Fruit fly (Drosophila melanogaster): Measurements from ENCODE around the gene MED10.
A peak's percentile ranks its signal among the peaks of the same experiment; 100 is the strongest.

Gene MED10

DNA sequence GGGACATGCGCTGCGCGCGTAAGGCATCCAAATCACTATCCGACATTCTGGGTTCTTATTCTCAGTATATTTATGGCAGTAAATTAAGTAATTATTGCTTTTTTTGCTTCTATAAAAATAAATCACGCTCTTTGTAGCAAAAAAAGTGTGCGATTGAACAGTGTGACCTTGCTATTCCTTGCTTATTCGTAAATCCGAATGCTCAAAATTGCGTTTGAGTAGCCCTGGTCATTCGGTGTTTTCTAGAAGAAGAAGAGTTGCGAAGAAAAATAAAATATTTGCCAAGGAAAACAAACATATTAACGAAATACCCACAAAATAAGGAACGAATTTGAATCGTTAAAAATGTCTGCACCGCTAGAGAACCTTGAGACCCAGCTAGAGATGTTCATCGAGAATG lies at the start of gene MED10, which contains the start of gene PDCD-5:
Gene MED10 (plus strand): TSS at position 228 of the 400 bp plus-strand sequence.
Gene PDCD-5 (minus strand): TSS at position 182 of the 400 bp plus-strand sequence.
- no peak for TF ChIP-seq psq (optimal IDR thresholded peaks at IDR 0.05)
- TF ChIP-seq pan (optimal IDR thresholded peaks at IDR 0.05): no peak
- no peak for TF ChIP-seq usp (GFP tag; optimal IDR thresholded peaks at IDR 0.05)
- no peak for TF ChIP-seq EcR (GFP tag; optimal IDR thresholded peaks at IDR 0.05)
- TF ChIP-seq CG8478 (optimal IDR thresholded peaks at IDR 0.05): no peak
- no peak for TF ChIP-seq Dll (optimal IDR thresholded peaks at IDR 0.05)

dm6 chr3L:16182633-16183462 lies 49.0 kb upstream of the MED10 start:
- TF ChIP-seq usp (GFP tag; optimal IDR thresholded peaks at IDR 0.05) (no peak), CG8478 (optimal IDR thresholded peaks at IDR 0.05) (no peak), pan (optimal IDR thresholded peaks at IDR 0.05) (no peak), psq (optimal IDR thresholded peaks at IDR 0.05) (no peak), EcR (GFP tag; optimal IDR thresholded peaks at IDR 0.05) (no peak), Dll (optimal IDR thresholded peaks at IDR 0.05) (no peak)

dm6 chr3L:16183493-16183892 lies 48.4 kb upstream of the MED10 start:
- no peak for TF ChIP-seq CG8478 (optimal IDR thresholded peaks at IDR 0.05)
- no peak for TF ChIP-seq usp (GFP tag; optimal IDR thresholded peaks at IDR 0.05)
- no peak for TF ChIP-seq psq (optimal IDR thresholded peaks at IDR 0.05)
- TF ChIP-seq Dll (optimal IDR thresholded peaks at IDR 0.05): no peak
- TF ChIP-seq pan (optimal IDR thresholded peaks at IDR 0.05): no peak
- TF ChIP-seq EcR (GFP tag; optimal IDR thresholded peaks at IDR 0.05): no peak

DNA sequence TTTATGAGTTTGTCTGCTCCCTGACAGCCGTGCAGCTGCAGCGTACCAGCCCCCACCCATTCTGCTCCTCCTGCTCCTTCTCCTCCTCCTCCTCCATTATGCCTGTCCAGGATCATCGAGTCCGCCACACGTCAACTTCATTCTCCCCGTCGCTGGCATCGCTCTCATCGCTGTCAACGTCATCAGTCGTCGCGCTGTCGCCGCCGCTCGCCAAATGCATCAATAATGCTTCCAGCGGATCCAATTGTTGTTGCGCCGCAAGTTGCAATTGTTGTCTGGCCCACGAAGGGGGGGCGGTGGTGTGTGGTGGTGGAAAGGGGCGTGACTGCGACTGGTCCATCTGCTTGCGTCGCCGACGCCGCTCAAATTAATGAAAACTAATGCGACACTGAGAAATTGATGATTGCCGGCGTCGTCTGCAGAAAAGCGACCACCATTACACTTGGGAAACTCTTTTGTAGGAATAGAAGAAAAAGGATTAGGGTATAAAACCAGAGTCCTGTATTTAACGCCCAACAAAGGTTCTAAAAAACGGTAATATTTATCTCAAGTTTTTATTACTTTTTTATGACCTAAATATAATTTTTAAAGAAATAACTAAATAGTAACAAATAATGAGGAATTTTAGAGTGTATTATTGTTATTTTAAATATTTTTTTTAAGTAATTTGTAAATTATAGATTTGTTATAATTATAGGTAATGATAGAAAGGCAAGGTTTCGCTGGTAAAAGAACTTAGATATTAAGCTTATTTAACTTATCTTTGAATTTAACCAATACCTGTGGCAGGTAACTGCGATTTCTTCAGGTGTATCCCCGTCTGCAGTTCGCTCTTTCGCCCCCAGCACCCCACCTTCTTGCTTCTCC lies 42.6 kb upstream of the MED10 start:
- TF ChIP-seq psq (optimal IDR thresholded peaks at IDR 0.05) (no peak), EcR (GFP tag; optimal IDR thresholded peaks at IDR 0.05) (no peak), Dll (optimal IDR thresholded peaks at IDR 0.05) (no peak), pan (optimal IDR thresholded peaks at IDR 0.05) (no peak), CG8478 (optimal IDR thresholded peaks at IDR 0.05) (no peak), usp (GFP tag; optimal IDR thresholded peaks at IDR 0.05) (no peak)

DNA sequence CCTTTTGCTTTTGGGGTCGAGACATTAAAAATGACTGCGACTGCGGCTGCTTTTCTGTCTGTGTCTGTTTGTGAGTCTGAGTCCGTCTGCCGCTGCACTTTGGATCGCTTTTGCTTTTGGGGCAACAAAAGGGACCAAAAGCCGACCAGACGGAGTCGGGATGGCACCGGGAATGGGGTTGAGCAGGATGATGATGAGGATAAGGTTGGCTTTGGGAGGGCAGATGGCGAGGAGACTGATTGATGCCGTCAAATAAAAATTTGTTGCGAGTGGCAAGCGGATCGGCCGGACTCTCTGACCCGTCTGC lies 42.0 kb upstream of the MED10 start:
- TF ChIP-seq Dll (optimal IDR thresholded peaks at IDR 0.05) (peak; percentile 2), usp (GFP tag; optimal IDR thresholded peaks at IDR 0.05) (no peak)

DNA sequence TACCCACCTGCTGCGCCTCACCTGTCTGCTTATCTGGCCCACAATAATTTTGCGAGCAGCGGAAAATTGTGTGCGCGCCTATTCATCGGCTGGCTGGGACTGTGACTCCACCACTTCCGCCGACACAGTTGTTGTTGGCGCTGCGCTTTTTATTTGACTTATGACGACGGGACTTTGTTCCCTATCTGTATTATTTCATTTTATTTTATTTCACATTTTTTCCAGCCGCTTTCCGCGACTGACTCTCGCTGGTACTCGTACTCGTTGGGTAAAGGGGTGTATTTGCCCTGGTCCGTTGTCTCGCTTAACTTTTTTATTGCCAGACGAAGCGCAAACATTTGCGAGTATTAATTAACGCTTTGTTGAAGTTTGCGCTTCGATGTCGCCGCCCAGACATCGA lies 41.0 kb upstream of the MED10 start:
- TF ChIP-seq Dll (optimal IDR thresholded peaks at IDR 0.05) (no peak), pan (optimal IDR thresholded peaks at IDR 0.05) (no peak), usp (GFP tag; optimal IDR thresholded peaks at IDR 0.05) (no peak), psq (optimal IDR thresholded peaks at IDR 0.05) (no peak), EcR (GFP tag; optimal IDR thresholded peaks at IDR 0.05) (no peak), CG8478 (optimal IDR thresholded peaks at IDR 0.05) (no peak)

dm6 chr3L:16192561-16193355 lies 39.1 kb upstream of the MED10 start:
- TF ChIP-seq pan (optimal IDR thresholded peaks at IDR 0.05) (no peak), CG8478 (optimal IDR thresholded peaks at IDR 0.05) (no peak), EcR (GFP tag; optimal IDR thresholded peaks at IDR 0.05) (no peak), Dll (optimal IDR thresholded peaks at IDR 0.05) (no peak), usp (GFP tag; optimal IDR thresholded peaks at IDR 0.05) (no peak), psq (optimal IDR thresholded peaks at IDR 0.05) (no peak)

DNA sequence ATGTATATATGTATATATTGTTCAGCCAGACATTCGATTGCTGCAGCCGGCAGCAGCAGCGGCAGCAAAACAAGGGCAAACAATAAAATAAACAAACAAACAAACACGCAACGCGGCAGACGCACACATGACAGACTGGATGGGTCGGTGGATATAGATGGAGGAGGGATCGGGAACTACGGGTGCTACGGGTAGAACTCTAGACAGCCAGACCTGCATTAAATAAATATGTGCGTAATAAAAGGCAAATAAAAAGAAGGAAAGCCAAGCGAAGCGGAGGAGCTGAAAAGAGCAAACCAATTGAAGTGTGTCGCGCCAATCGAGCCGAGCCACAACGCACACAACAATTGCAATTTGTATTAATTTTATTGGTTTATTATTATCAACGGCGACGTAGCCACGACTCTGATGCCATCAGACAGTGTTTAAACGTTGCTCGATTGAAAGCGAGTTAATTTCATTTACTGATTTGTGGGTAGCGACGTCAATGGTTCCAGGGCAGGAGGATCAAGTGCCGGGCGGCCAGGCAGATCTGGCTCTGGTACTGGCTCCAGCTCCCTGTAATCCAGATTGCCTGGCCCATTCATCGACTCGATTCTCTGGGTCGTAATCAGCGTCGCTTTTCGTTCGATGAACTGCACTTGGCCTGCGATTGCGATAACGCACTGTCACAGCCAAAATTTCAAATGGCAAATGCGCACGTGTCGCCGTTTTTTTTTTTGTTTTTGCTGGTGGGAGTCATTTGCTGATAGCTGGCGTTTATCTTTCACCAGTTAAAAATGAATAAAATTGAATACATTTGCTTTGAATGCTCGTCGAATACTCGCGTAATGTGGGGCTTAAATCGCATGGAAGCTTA lies 37.8 kb upstream of the MED10 start:
- TF ChIP-seq usp (GFP tag; optimal IDR thresholded peaks at IDR 0.05): no peak
- TF ChIP-seq pan (optimal IDR thresholded peaks at IDR 0.05): no peak
- TF ChIP-seq EcR (GFP tag; optimal IDR thresholded peaks at IDR 0.05): peak in 1 of 2 experiments; percentile 70
- no peak for TF ChIP-seq CG8478 (optimal IDR thresholded peaks at IDR 0.05)
- TF ChIP-seq Dll (optimal IDR thresholded peaks at IDR 0.05): no peak
- no peak for TF ChIP-seq psq (optimal IDR thresholded peaks at IDR 0.05)

dm6 chr3L:16195476-16195958 lies 36.4 kb upstream of the MED10 start:
- TF ChIP-seq EcR (GFP tag; optimal IDR thresholded peaks at IDR 0.05): peak; percentile 92 to 96
- TF ChIP-seq psq (optimal IDR thresholded peaks at IDR 0.05): no peak

- TF ChIP-seq usp (GFP tag; optimal IDR thresholded peaks at IDR 0.05) (no peak), EcR (GFP tag; optimal IDR thresholded peaks at IDR 0.05) (peak in 1 of 2 experiments; percentile 50), Dll (optimal IDR thresholded peaks at IDR 0.05) (no peak), pan (optimal IDR thresholded peaks at IDR 0.05) (no peak), CG8478 (optimal IDR thresholded peaks at IDR 0.05) (no peak), psq (optimal IDR thresholded peaks at IDR 0.05) (no peak)
Measured at dm6 chr3L:16196588-16197183, 35.2 kb upstream of the MED10 start.
